Worm (Caenorhabditis elegans) whole organism, L2 larva: ENCODE measurements around the gene srbc-54.

Experiments
- alr-1 ChIP-seq: fragments of 150-350 bp; optimal IDR thresholded peaks from 2 replicates; lab custom pipeline; 2014; ENCODE audit warnings: missing biosample characterization, missing genetic modification characterization
- ama-1 ChIP-seq: fragments of 150-350 bp; optimal IDR thresholded peaks from 2 replicates; lab custom pipeline; 2018; ENCODE audit warnings: inconsistent platforms
- fos-1 ChIP-seq: fragments of 150-350 bp; optimal IDR thresholded peaks from 2 replicates; lab custom pipeline; 2014; ENCODE audit warnings: missing biosample characterization, missing genetic modification characterization
- lin-13 ChIP-seq: fragments of 150-350 bp; optimal IDR thresholded peaks from 2 replicates; lab custom pipeline; 2014; ENCODE audit warnings: missing biosample characterization, missing genetic modification reagents, missing genetic modification characterization
- mab-5 ChIP-seq: fragments of 150-350 bp; optimal IDR thresholded peaks from 2 replicates; lab custom pipeline; 2014; ENCODE audit warnings: missing biosample characterization, missing genetic modification characterization
- nhr-77 ChIP-seq: fragments of 150-350 bp; optimal IDR thresholded peaks from 2 replicates; lab custom pipeline; 2014; ENCODE audit warnings: missing biosample characterization, missing genetic modification characterization
- snpc-4 ChIP-seq: fragments of 150-350 bp; optimal IDR thresholded peaks from 2 replicates; lab custom pipeline; 2014; ENCODE audit warnings: missing biosample characterization, missing genetic modification characterization
- unc-39 ChIP-seq: fragments of 150-350 bp; optimal IDR thresholded peaks from 2 replicates; lab custom pipeline; 2014; ENCODE audit warnings: missing biosample characterization, missing genetic modification characterization
- unc-55 ChIP-seq: fragments of 150-350 bp; sonication (generic microtip); optimal IDR thresholded peaks from 3 replicates; lab custom pipeline; 2014; ENCODE audit warnings: missing biosample characterization, missing genetic modification reagents, missing genetic modification characterization
- zag-1 ChIP-seq: fragments of 150-350 bp; optimal IDR thresholded peaks from 2 replicates; lab custom pipeline; 2014; ENCODE audit warnings: missing biosample characterization, missing genetic modification characterization
- ztf-1 ChIP-seq: fragments of 200-800 bp; sonication (Bioruptor generic); conservative IDR thresholded peaks from 2 replicates; pipeline ENCODE4 v1.3.6; 2022; ENCODE audit warnings: missing genetic modification characterization, missing compliant biosample characterization

ce11 chrV:15870356-15870755 is 36.8 kb upstream of the srbc-54 start, which contains the start of gene str-57:
- TF ChIP-seq ama-1 = no peak
- no peak for TF ChIP-seq nhr-77 (tag; lab: Kevin White, UChicago)
- TF ChIP-seq fos-1 (tag; lab: Kevin White, UChicago) = no peak
- TF ChIP-seq unc-55 (GFP tag; lab: Kevin White, UChicago) = no peak
- TF ChIP-seq unc-39 (tag; lab: Kevin White, UChicago) = no peak
- no peak for TF ChIP-seq mab-5
- no peak for TF ChIP-seq snpc-4 (tag; lab: Kevin White, UChicago)
- no peak for TF ChIP-seq ztf-1 (GFP tag; lab: Robert Waterston, UW)
- no peak for TF ChIP-seq alr-1
- TF ChIP-seq zag-1 (tag; lab: Kevin White, UChicago) = no peak
- no peak for TF ChIP-seq lin-13
